Worm (Caenorhabditis elegans): Measurements from ENCODE around the gene dep-1.
A peak's percentile ranks its signal among the peaks of the same experiment; 100 is the strongest.

Gene dep-1

ce11 chrII:9053564-9053963 lies 34.0 kb upstream of the dep-1 start, which contains the start of gene T24B8.7:
T24B8.7 (minus strand) TSS chrII:9053664.
- TF ChIP-seq dsc-1 (tag; optimal IDR thresholded peaks at IDR 0.05) (no peak), dpl-1 (GFP tag; optimal IDR thresholded peaks at IDR 0.05) (no peak), fos-1 (tag; optimal IDR thresholded peaks at IDR 0.05) (no peak), efl-1 (optimal IDR thresholded peaks at IDR 0.05) (no peak), efl-1 (GFP tag; optimal IDR thresholded peaks at IDR 0.05 in 1 of 2) (peak in 1 of 2 experiments; percentile 71)

- TF ChIP-seq nhr-76 (tag; optimal IDR thresholded peaks at IDR 0.05): no peak
- TF ChIP-seq nhr-20 (tag; optimal IDR thresholded peaks at IDR 0.05): no peak
Measured at ce11 chrII:9042059-9042458, 22.5 kb upstream of the dep-1 start.

DNA sequence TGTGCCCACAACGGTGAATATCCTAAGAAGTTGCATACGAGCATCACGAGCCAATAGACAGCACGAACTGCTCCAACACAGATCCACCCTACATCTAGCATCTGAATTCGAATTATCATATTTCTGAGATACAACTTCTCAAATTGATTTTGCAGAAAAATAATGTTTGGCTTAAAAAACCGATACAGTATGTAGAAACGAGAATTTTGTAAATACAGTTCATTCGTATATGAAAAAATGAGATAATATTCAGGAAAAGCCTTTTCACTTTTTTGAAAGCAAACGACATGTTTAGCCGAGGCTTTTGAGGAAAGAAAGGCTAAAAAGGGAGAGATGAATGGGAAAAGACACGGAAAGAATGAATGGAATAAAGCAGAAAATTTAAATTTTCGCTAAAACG lies 21.7 kb upstream of the dep-1 start, which contains the start of gene F37B12.3:
Gene F37B12.3 (minus strand): TSS at position 101 of the 400 bp plus-strand sequence.
- TF ChIP-seq unc-98 (GFP tag; IDR thresholded peaks at IDR 0.05): no peak
- no peak for TF ChIP-seq dpl-1 (GFP tag; optimal IDR thresholded peaks at IDR 0.05)
- no peak for TF ChIP-seq nhr-47 (tag; optimal IDR thresholded peaks at IDR 0.05)
- TF ChIP-seq nhr-20 (tag; optimal IDR thresholded peaks at IDR 0.05): no peak
- no peak for TF ChIP-seq mep-1 (tag; optimal IDR thresholded peaks at IDR 0.05)
- no peak for TF ChIP-seq ceh-88 (GFP tag; IDR thresholded peaks at IDR 0.05)
- no peak for TF ChIP-seq tlp-1 (tag; optimal IDR thresholded peaks at IDR 0.05)
- TF ChIP-seq hlh-17 (GFP tag; optimal IDR thresholded peaks at IDR 0.05; ENCODE audit: borderline replicate concordance): no peak
- TF ChIP-seq dsc-1 (tag; optimal IDR thresholded peaks at IDR 0.05): no peak
- no peak for TF ChIP-seq zag-1 (tag; optimal IDR thresholded peaks at IDR 0.05)
- no peak for TF ChIP-seq zip-4 (GFP tag; optimal IDR thresholded peaks at IDR 0.05)

DNA sequence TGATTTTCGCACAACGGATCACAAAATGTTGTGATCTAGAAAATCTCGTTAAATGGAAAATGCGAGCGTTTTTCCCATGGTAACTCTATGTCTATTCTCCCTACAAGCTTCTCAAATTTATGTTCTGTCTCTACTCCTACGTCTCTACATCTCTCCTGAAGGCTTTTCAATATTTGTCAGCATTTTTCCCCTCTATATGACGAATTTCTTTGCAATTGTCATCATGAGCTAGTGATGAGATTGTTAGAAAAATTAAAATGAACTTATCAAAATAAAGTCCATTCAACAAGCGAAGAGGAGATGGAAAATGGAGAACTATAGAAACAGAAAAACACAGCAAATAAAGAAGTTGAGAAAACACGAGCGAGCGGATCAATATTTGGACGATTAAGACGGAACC lies 19.1 kb upstream of the dep-1 start:
- TF ChIP-seq tbx-2 (tag; optimal IDR thresholded peaks at IDR 0.05) (no peak), skn-1 (tag; optimal IDR thresholded peaks at IDR 0.05) (peak; percentile 91)

ce11 chrII:9038201-9038600 lies 18.6 kb upstream of the dep-1 start, which contains the start of gene gcs-1:
gcs-1 (minus strand) TSS chrII:9038301.
- no peak for TF ChIP-seq efl-1 (optimal IDR thresholded peaks at IDR 0.05)
- TF ChIP-seq efl-1 (GFP tag; optimal IDR thresholded peaks at IDR 0.05 in 1 of 2): peak in 1 of 2 experiments; percentile 25
- TF ChIP-seq nhr-19 (GFP tag; conservative IDR thresholded peaks at IDR 0.05): no peak
- no peak for TF ChIP-seq nhr-11 (tag; optimal IDR thresholded peaks at IDR 0.05)
- no peak for TF ChIP-seq aly-2 (tag; optimal IDR thresholded peaks at IDR 0.05)
- TF ChIP-seq nhr-71 (tag; optimal IDR thresholded peaks at IDR 0.05): no peak
- TF ChIP-seq sptf-1 (tag; optimal IDR thresholded peaks at IDR 0.05): no peak
- no peak for TF ChIP-seq efl-3 (GFP tag; optimal IDR thresholded peaks at IDR 0.05)

DNA sequence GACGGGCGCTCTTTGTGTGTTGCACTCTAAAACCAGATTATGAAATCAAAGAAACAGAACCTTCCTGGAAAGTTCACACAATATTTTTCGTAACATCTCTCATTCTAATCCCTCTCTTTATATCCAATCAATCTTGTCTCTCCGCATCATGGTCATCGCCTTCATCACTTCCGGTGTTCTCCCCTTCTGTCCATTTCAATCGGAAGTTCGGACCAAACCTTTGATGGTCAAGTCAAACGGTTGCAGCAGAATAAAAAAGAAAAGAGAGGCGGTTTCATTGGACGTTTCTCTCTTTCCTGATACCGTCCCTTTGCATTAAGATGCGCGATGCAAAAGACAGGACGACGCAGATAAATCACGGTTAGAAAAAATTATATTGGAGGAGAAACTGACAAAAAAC lies 13.4 kb upstream of the dep-1 start:
- TF ChIP-seq hlh-4 (tag; optimal IDR thresholded peaks at IDR 0.05) (no peak), aly-2 (tag; optimal IDR thresholded peaks at IDR 0.05) (no peak), blmp-1 (tag; optimal IDR thresholded peaks at IDR 0.05) (peak; percentile 86), swsn-7 (tag; optimal IDR thresholded peaks at IDR 0.05) (no peak), dsc-1 (tag; optimal IDR thresholded peaks at IDR 0.05) (no peak), elt-3 (tag; optimal IDR thresholded peaks at IDR 0.05) (peak in 1 of 6 experiments; percentile 12), pag-3 (tag; optimal IDR thresholded peaks at IDR 0.05; ENCODE audit: borderline replicate concordance, insufficient read depth) (no peak), unc-86 (tag; optimal IDR thresholded peaks at IDR 0.05) (no peak), nhr-90 (tag; optimal IDR thresholded peaks at IDR 0.05; ENCODE audit: poor library complexity) (no peak), mep-1 (tag; optimal IDR thresholded peaks at IDR 0.05) (peak; percentile 2), ama-1 (optimal IDR thresholded peaks at IDR 0.05) (no peak), fkh-10 (GFP tag; optimal IDR thresholded peaks at IDR 0.05) (no peak), grh-1 (GFP tag; IDR thresholded peaks at IDR 0.05) (no peak), lin-14 (GFP tag; optimal IDR thresholded peaks at IDR 0.05) (peak; percentile 37), egl-13 (tag; optimal IDR thresholded peaks at IDR 0.05) (no peak), vab-15 (tag; optimal IDR thresholded peaks at IDR 0.05) (no peak), skn-1 (tag; optimal IDR thresholded peaks at IDR 0.05) (no peak), fkh-8 (tag; optimal IDR thresholded peaks at IDR 0.05) (no peak), zag-1 (tag; optimal IDR thresholded peaks at IDR 0.05) (no peak), nhr-71 (tag; optimal IDR thresholded peaks at IDR 0.05) (no peak), nhr-28 (tag; optimal IDR thresholded peaks at IDR 0.05) (no peak), unc-130 (tag; optimal IDR thresholded peaks at IDR 0.05) (no peak), fkh-4 (tag; optimal IDR thresholded peaks at IDR 0.05; ENCODE audit: borderline replicate concordance) (no peak), snu-23 (GFP tag; optimal IDR thresholded peaks at IDR 0.05) (no peak), xbp-1 (tag; optimal IDR thresholded peaks at IDR 0.05) (no peak), aha-1 (tag; optimal IDR thresholded peaks at IDR 0.05) (no peak), F16B12.6 (tag; optimal IDR thresholded peaks at IDR 0.05) (no peak)

Data from whole organism, L1 larva.